Worm (Caenorhabditis elegans): ENCODE data around the gene F07F6.8.

F07F6.8 gene

ce11 chrII:5473946-5474423 is 48.5 kb upstream of the F07F6.8 start, which contains the start of gene mrps-16 (continued):
- TF ChIP-seq nhr-42 (GFP tag; IDR thresholded peaks at IDR 0.05) (no peak), ztf-11 (tag; optimal IDR thresholded peaks at IDR 0.05) (no peak), ceh-28 (tag; optimal IDR thresholded peaks at IDR 0.05) (no peak), daf-19 (GFP tag; conservative IDR thresholded peaks at IDR 0.05) (0 out of 2 replicates have a peak, but pooled peaks have one; percentile 48), rbr-2 (tag; optimal IDR thresholded peaks at IDR 0.05) (peak; percentile 42), skn-1 (tag; optimal IDR thresholded peaks at IDR 0.05) (no peak)

ce11 chrII:5465729-5466408 is 40.3 kb upstream of the F07F6.8 start, which contains the start of gene clr-1:
clr-1 (plus strand) TSS chrII:5466358.
- 0 out of 2 replicates have a peak, but pooled peaks have one; percentile 32 for TF ChIP-seq php-3 (GFP tag; IDR thresholded peaks at IDR 0.05)
- peak; percentile 33; the same call in 1 of the 2 replicates for TF ChIP-seq lin-38 (GFP tag; IDR thresholded peaks at IDR 0.05)
- no peak for TF ChIP-seq ctbp-1 (GFP tag; IDR thresholded peaks at IDR 0.05)
- TF ChIP-seq zip-11 (GFP tag; IDR thresholded peaks at IDR 0.05): no peak
- TF ChIP-seq daf-19 (GFP tag; conservative IDR thresholded peaks at IDR 0.05): 0 out of 2 replicates have a peak, but pooled peaks have one; percentile 36
- TF ChIP-seq unc-62 (GFP tag; optimal IDR thresholded peaks at IDR 0.05 in 1 of 2): peak in 1 of 2 experiments; percentile 29
- no peak for TF ChIP-seq unc-62 (tag; optimal IDR thresholded peaks at IDR 0.05)
- no peak for TF ChIP-seq snpc-1.2 (GFP tag; IDR thresholded peaks at IDR 0.05)
- TF ChIP-seq F37D6.2 (tag; optimal IDR thresholded peaks at IDR 0.05): no peak

ce11 chrII:5463692-5464300 is 38.3 kb upstream of the F07F6.8 start:
- TF ChIP-seq ceh-32 (tag; optimal IDR thresholded peaks at IDR 0.05; ENCODE audit: poor library complexity) (no peak), unc-130 (GFP tag; optimal IDR thresholded peaks at IDR 0.05) (no peak), dmd-8 (GFP tag; IDR thresholded peaks at IDR 0.05) (no peak), lin-13 (GFP tag; optimal IDR thresholded peaks at IDR 0.05) (no peak), tra-1 (GFP tag; IDR thresholded peaks at IDR 0.05) (no peak), Y48G9A.11 (GFP tag; IDR thresholded peaks at IDR 0.05) (no peak), daf-16 (GFP tag; optimal IDR thresholded peaks at IDR 0.05) (no peak), daf-16 (tag; optimal IDR thresholded peaks at IDR 0.05) (no peak), ceh-44 (GFP tag; IDR thresholded peaks at IDR 0.05) (no peak), lsy-2 (tag; optimal IDR thresholded peaks at IDR 0.05) (peak in 1 of 2 experiments; percentile 10), mes-2 (tag; optimal IDR thresholded peaks at IDR 0.05; ENCODE audit: poor library complexity, severe bottlenecking) (no peak), fkh-10 (GFP tag; optimal IDR thresholded peaks at IDR 0.05) (no peak), ceh-28 (tag; optimal IDR thresholded peaks at IDR 0.05) (no peak), ceh-82 (tag; optimal IDR thresholded peaks at IDR 0.05) (no peak), F44E2.7 (GFP tag; IDR thresholded peaks at IDR 0.05) (no peak), jun-1 (tag; optimal IDR thresholded peaks at IDR 0.05) (no peak), egl-27 (tag; optimal IDR thresholded peaks at IDR 0.05) (no peak), F49E8.2 (tag; optimal IDR thresholded peaks at IDR 0.05; ENCODE audit: borderline replicate concordance) (no peak), unc-62 (GFP tag; optimal IDR thresholded peaks at IDR 0.05 in 1 of 2) (peak in 1 of 2 experiments; percentile 56), unc-62 (tag; optimal IDR thresholded peaks at IDR 0.05) (no peak), ZK337.2 (GFP tag; IDR thresholded peaks at IDR 0.05) (no peak), zip-2 (tag; optimal IDR thresholded peaks at IDR 0.05) (no peak), R02D3.7 (tag; optimal IDR thresholded peaks at IDR 0.05) (no peak), hif-1 (tag; optimal IDR thresholded peaks at IDR 0.05) (no peak), hlh-30 (tag; optimal IDR thresholded peaks at IDR 0.05; ENCODE audit: insufficient read depth) (peak; percentile 10), nhr-10 (tag; optimal IDR thresholded peaks at IDR 0.05) (no peak), sdz-12 (GFP tag; optimal IDR thresholded peaks at IDR 0.05) (no peak), daf-19 (GFP tag; conservative IDR thresholded peaks at IDR 0.05) (no peak), nhr-76 (tag; optimal IDR thresholded peaks at IDR 0.05) (no peak), F26F4.8 (GFP tag; conservative IDR thresholded peaks at IDR 0.05) (no peak), lin-1 (GFP tag; IDR thresholded peaks at IDR 0.05) (no peak), egl-43 (GFP tag; IDR thresholded peaks at IDR 0.05) (no peak), lin-38 (GFP tag; IDR thresholded peaks at IDR 0.05) (no peak), nhr-28 (tag; optimal IDR thresholded peaks at IDR 0.05) (peak; percentile 48), nhr-11 (tag; optimal IDR thresholded peaks at IDR 0.05) (peak; percentile 21), zag-1 (tag; optimal IDR thresholded peaks at IDR 0.05) (no peak)
